Fruit fly (Drosophila melanogaster): ENCODE data around the gene Npc2b.
A peak's percentile ranks its signal among the peaks of the same experiment; 100 is the strongest.

Gene Npc2b

DNA sequence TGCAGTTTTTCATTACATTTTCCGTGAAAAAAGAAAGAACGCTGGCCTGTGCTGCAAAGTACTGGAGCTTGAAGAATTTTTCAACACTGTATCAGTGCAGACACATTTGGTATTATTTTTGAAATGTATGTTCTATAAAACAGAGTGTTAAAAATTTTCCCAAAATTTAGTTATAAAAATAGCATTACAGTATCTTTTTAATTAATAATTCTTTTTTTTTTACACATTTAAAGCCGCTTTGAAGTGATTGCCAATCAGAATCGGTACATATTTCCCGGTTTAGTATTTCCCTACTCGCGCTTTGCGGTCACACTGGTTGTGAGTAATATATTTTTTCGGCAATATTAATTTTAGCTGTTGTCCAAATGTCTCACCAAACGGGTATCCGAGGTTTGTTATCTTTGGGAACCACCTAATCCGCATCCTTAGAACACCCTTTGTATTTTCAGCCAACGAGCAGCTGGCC lies 33.1 kb downstream of the Npc2b start, which contains the start of the genes Abi and twf (continued):
- no peak for TF ChIP-seq CG15269 (tag; optimal IDR thresholded peaks at IDR 0.05)
- TF ChIP-seq CTCF (GFP tag; optimal IDR thresholded peaks at IDR 0.05): no peak
- TF ChIP-seq luna (GFP tag; optimal IDR thresholded peaks at IDR 0.05): no peak
- no peak for TF ChIP-seq CG2129 (GFP tag; IDR thresholded peaks at IDR 0.05; ENCODE audit: partially characterized antibody)
- peak; percentile 53 for TF ChIP-seq Sox100B (GFP tag; optimal IDR thresholded peaks at IDR 0.05)
- TF ChIP-seq ato (GFP tag; IDR thresholded peaks at IDR 0.05; ENCODE audit: partially characterized antibody): no peak
- TF ChIP-seq CG18011 (GFP tag; optimal IDR thresholded peaks at IDR 0.05): peak; percentile 59
- peak; percentile 34 for TF ChIP-seq CG7786 (GFP tag; optimal IDR thresholded peaks at IDR 0.05)
- peak; percentile 99 for TF ChIP-seq Elba2 (GFP tag; optimal IDR thresholded peaks at IDR 0.05)
- no peak for TF ChIP-seq ac (GFP tag; optimal IDR thresholded peaks at IDR 0.05)
- TF ChIP-seq Atf6 (GFP tag; IDR thresholded peaks at IDR 0.05): peak; percentile 65
- no peak for TF ChIP-seq D (optimal IDR thresholded peaks at IDR 0.05)
- peak; percentile 34 for TF ChIP-seq D (GFP tag; optimal IDR thresholded peaks at IDR 0.05)
- TF ChIP-seq CG8478 (optimal IDR thresholded peaks at IDR 0.05): no peak
- no peak for TF ChIP-seq CG9876 (GFP tag; optimal IDR thresholded peaks at IDR 0.05)
- TF ChIP-seq sd (tag; optimal IDR thresholded peaks at IDR 0.05): peak; percentile 42
- TF ChIP-seq unc-4 (GFP tag; IDR thresholded peaks at IDR 0.05; ENCODE audit: partially characterized antibody): no peak
- TF ChIP-seq Dbx (GFP tag; IDR thresholded peaks at IDR 0.05): peak; percentile 75
- TF ChIP-seq ara (GFP tag; IDR thresholded peaks at IDR 0.05): peak; percentile 25; the same call in 1 of the 2 replicates
- 0 out of 2 replicates have a peak, but pooled peaks have one; percentile 8 for TF ChIP-seq Dref (GFP tag; IDR thresholded peaks at IDR 0.05)
- TF ChIP-seq NfI (GFP tag; optimal IDR thresholded peaks at IDR 0.05): peak; percentile 64
- peak; percentile 49 for TF ChIP-seq CG33557 (GFP tag; optimal IDR thresholded peaks at IDR 0.05)
- TF ChIP-seq oc (tag; optimal IDR thresholded peaks at IDR 0.05): no peak
- TF ChIP-seq mam (GFP tag; optimal IDR thresholded peaks at IDR 0.05): peak; percentile 73
- TF ChIP-seq pita (GFP tag; optimal IDR thresholded peaks at IDR 0.05): no peak
- TF ChIP-seq CG43689 (GFP tag; IDR thresholded peaks at IDR 0.05): no peak
- no peak for TF ChIP-seq ham (GFP tag; IDR thresholded peaks at IDR 0.05)
- TF ChIP-seq Gsc (GFP tag; IDR thresholded peaks at IDR 0.05): no peak
- TF ChIP-seq Hmr (GFP tag; optimal IDR thresholded peaks at IDR 0.05): peak; percentile 67
- peak; percentile 17 for TF ChIP-seq en (GFP tag; optimal IDR thresholded peaks at IDR 0.05)
- TF ChIP-seq Aef1 (GFP tag; IDR thresholded peaks at IDR 0.05): peak; percentile 68
- no peak for TF ChIP-seq jigr1 (GFP tag; IDR thresholded peaks at IDR 0.05)
- TF ChIP-seq CG6791 (GFP tag; IDR thresholded peaks at IDR 0.05; ENCODE audit: partially characterized antibody): no peak
- TF ChIP-seq bigmax (GFP tag; optimal IDR thresholded peaks at IDR 0.05): no peak
- TF ChIP-seq gce (GFP tag; IDR thresholded peaks at IDR 0.05): no peak; the same call in 2 of the 3 replicates
- TF ChIP-seq z (GFP tag; IDR thresholded peaks at IDR 0.05): no peak
- no peak for TF ChIP-seq CG12219 (GFP tag; optimal IDR thresholded peaks at IDR 0.05)
- TF ChIP-seq Eip74EF (GFP tag; optimal IDR thresholded peaks at IDR 0.05): peak in 1 of 2 experiments; percentile 9
- TF ChIP-seq trh (GFP tag; optimal IDR thresholded peaks at IDR 0.05): peak; percentile 38
- TF ChIP-seq lmd (GFP tag; IDR thresholded peaks at IDR 0.05): peak; percentile 54
- TF ChIP-seq hth (optimal IDR thresholded peaks at IDR 0.05): no peak
- no peak for TF ChIP-seq HLH4C (GFP tag; IDR thresholded peaks at IDR 0.05; ENCODE audit: partially characterized antibody)
- peak in 1 of 3 experiments; percentile 63 for TF ChIP-seq lola (GFP tag; optimal IDR thresholded peaks at IDR 0.05)
- peak; percentile 79 for TF ChIP-seq Xbp1 (GFP tag; optimal IDR thresholded peaks at IDR 0.05)
- no peak for TF ChIP-seq Trl (optimal IDR thresholded peaks at IDR 0.05)
- peak; percentile 27 for TF ChIP-seq Trl (GFP tag; optimal IDR thresholded peaks at IDR 0.05)
- TF ChIP-seq ems (GFP tag; optimal IDR thresholded peaks at IDR 0.05): peak; percentile 58
- peak; percentile 61 for TF ChIP-seq CG9817 (tag; optimal IDR thresholded peaks at IDR 0.05)
- no peak for TF ChIP-seq bowl (GFP tag; IDR thresholded peaks at IDR 0.05)
- peak; percentile 34 for TF ChIP-seq bab2 (GFP tag; optimal IDR thresholded peaks at IDR 0.05)
- TF ChIP-seq Rfx (GFP tag; IDR thresholded peaks at IDR 0.05): peak; percentile 77
- no peak for TF ChIP-seq CG15073 (GFP tag; optimal IDR thresholded peaks at IDR 0.05)

All from whole organism, embryonic.